Worm (Caenorhabditis elegans) whole organism, late embryonic: ENCODE results near the gene lido-12.

Source experiments
- ceh-30 ChIP-seq: fragments of 150-350 bp; optimal IDR thresholded peaks from 2 replicates; lab custom pipeline; 2014; ENCODE audit warnings: missing biosample characterization, missing genetic modification characterization
- ceh-48 ChIP-seq: sonication (generic microtip); optimal IDR thresholded peaks from 2 replicates; lab custom pipeline; 2016; ENCODE audit warnings: missing genetic modification characterization, inconsistent platforms, missing compliant biosample characterization
- fkh-10 ChIP-seq: fragments of 150-350 bp; optimal IDR thresholded peaks from 2 replicates; lab custom pipeline; 2014; ENCODE audit warnings: missing biosample characterization, missing genetic modification reagents, missing genetic modification characterization
- nhr-11 ChIP-seq: fragments of 150-350 bp; optimal IDR thresholded peaks from 2 replicates; lab custom pipeline; 2014; ENCODE audit warnings: missing biosample characterization, missing genetic modification characterization
- pqm-1 ChIP-seq: sonication (generic microtip); optimal IDR thresholded peaks from 2 replicates; lab custom pipeline; 2016; ENCODE audit warnings: missing genetic modification characterization, missing compliant biosample characterization
- sox-4 ChIP-seq: sonication (generic microtip); optimal IDR thresholded peaks from 2 replicates; lab custom pipeline; 2017; ENCODE audit warnings: mild to moderate bottlenecking, missing genetic modification characterization, inconsistent platforms, missing compliant biosample characterization

DNA sequence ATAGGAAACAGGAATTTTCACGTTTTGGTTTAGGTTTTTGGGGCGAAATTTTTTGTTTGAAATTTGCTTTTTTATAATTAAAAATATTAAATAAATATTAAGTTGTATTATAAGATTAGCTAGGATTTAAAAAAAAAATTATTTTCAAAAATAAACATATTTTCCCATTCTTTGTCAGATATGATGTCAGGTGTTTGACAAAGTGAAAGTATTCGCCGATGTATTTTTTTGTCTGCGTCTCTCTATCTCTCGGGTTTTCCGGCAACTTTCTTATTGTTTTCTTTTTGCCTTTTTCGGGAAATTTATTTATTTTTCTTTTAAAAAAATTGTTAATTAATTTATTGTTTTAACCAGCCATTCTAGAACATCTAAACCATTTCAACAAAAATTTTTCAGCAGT lies 24.8 kb downstream of the lido-12 start:
- TF ChIP-seq ceh-48 (tag; lab: Kevin White, UChicago) (no peak), fkh-10 (GFP tag; lab: Kevin White, UChicago) (no peak), nhr-11 (no peak), ceh-30 (no peak), sox-4 (tag; lab: Kevin White, UChicago) (no peak), pqm-1 (tag; lab: Kevin White, UChicago) (no peak)
